Fruit fly (Drosophila melanogaster) whole organism, prepupa: ENCODE data around the gene CG6937.
A peak's percentile ranks its signal among the peaks of the same experiment; 100 is the strongest.

ENCODE experiments used
- Blimp-1 ChIP-seq: fragments of 200-800 bp; sonication (Bioruptor generic); optimal IDR thresholded peaks from 3 replicates; lab custom pipeline; 2017; ENCODE audit warnings: missing biosample characterization, missing genetic modification characterization, mild to moderate bottlenecking, moderate library complexity, missing genetic modification reagents
- CG11294 ChIP-seq: fragments of 200-800 bp; sonication (Bioruptor generic); IDR thresholded peaks from 2 replicates; pipeline ENCODE4 v1.3.6; 2022; ENCODE audit warnings: missing biosample characterization, missing genetic modification characterization
- CG15336 ChIP-seq: fragments of 200-800 bp; sonication (Bioruptor generic); IDR thresholded peaks from 2 replicates; pipeline ENCODE4 v1.3.6; 2022; ENCODE audit warnings: missing biosample characterization, missing genetic modification characterization
- CG34406 ChIP-seq: fragments of 200-800 bp; sonication (Bioruptor generic); optimal IDR thresholded peaks from 3 replicates; lab custom pipeline; 2016; ENCODE audit warnings: missing biosample characterization, missing genetic modification characterization
- CG6163 ChIP-seq: fragments of 200-800 bp; sonication (Bioruptor generic); IDR thresholded peaks from 3 replicates; pipeline ENCODE4 v1.3.6; 2022; ENCODE audit warnings: missing biosample characterization, missing genetic modification characterization
- CG9139 ChIP-seq: fragments of 200-800 bp; sonication (Bioruptor generic); optimal IDR thresholded peaks from 3 replicates; lab custom pipeline; 2017; ENCODE audit warnings: missing biosample characterization, mild to moderate bottlenecking, missing genetic modification characterization
- Met ChIP-seq: fragments of 200-800 bp; sonication (Bioruptor generic); optimal IDR thresholded peaks from 3 replicates; lab custom pipeline; 2016; ENCODE audit warnings: missing biosample characterization, missing genetic modification characterization
- OdsH ChIP-seq: fragments of 200-800 bp; sonication (Bioruptor generic); optimal IDR thresholded peaks from 3 replicates; lab custom pipeline; 2016; ENCODE audit warnings: missing biosample characterization, missing genetic modification characterization
- Sox102F ChIP-seq: fragments of 200-800 bp; sonication (Bioruptor generic); optimal IDR thresholded peaks from 2 replicates; lab custom pipeline; 2016; ENCODE audit warnings: missing biosample characterization, mild to moderate bottlenecking, missing genetic modification characterization
- cyc ChIP-seq: fragments of 200-800 bp; sonication (Bioruptor generic); optimal IDR thresholded peaks from 3 replicates; lab custom pipeline; 2016; ENCODE audit warnings: missing biosample characterization, missing genetic modification characterization
- dsx ChIP-seq: fragments of 200-800 bp; optimal IDR thresholded peaks from 3 replicates; lab custom pipeline; 2019; ENCODE audit warnings: missing biosample characterization, mild to moderate bottlenecking, missing genetic modification characterization, moderate library complexity; ENCODE audit not compliant: poor library complexity, severe bottlenecking
- fd59A ChIP-seq: fragments of 200-800 bp; sonication (Bioruptor generic); optimal IDR thresholded peaks from 2 replicates; lab custom pipeline; 2017; ENCODE audit warnings: missing biosample characterization, mild to moderate bottlenecking, missing genetic modification characterization, missing genetic modification reagents
- lz ChIP-seq: fragments of 200-800 bp; sonication (Bioruptor generic); optimal IDR thresholded peaks from 3 replicates; lab custom pipeline; 2016; ENCODE audit warnings: missing biosample characterization, missing genetic modification characterization
- salr ChIP-seq, 2 experiments: fragments of 200-800 bp; sonication (Bioruptor generic); optimal IDR thresholded peaks; 3 replicates each; lab custom pipeline; 2016 to 2018; ENCODE audit warnings: missing biosample characterization in 2 of 2, missing genetic modification characterization in 2 of 2, mild to moderate bottlenecking in 1 of 2

- no peak for TF ChIP-seq Blimp-1 (GFP tag; lab: Kevin White, UChicago)
- no peak for TF ChIP-seq CG9139 (GFP tag; lab: Kevin White, UChicago)
- peak; percentile 63 for TF ChIP-seq CG15336
- peak; percentile 37 for TF ChIP-seq OdsH (GFP tag; lab: Kevin White, UChicago)
- no peak for TF ChIP-seq fd59A (GFP tag; lab: Kevin White, UChicago)
- peak in 1 of 2 experiments; percentile 63 for TF ChIP-seq salr (GFP tag; optimal IDR thresholded peaks at IDR 0.05; lab: Kevin White, UChicago)
- TF ChIP-seq cyc = no peak
- no peak for TF ChIP-seq dsx
- no peak for TF ChIP-seq CG34406 (GFP tag; lab: Kevin White, UChicago)
- TF ChIP-seq lz (GFP tag; lab: Kevin White, UChicago) = no peak
- TF ChIP-seq Sox102F = no peak
- no peak for TF ChIP-seq Met
- no peak for TF ChIP-seq CG6163 (GFP tag; lab: Robert Waterston, UW)
- no peak for TF ChIP-seq CG11294
These were observed 9.7 kb downstream of the CG6937 start for dm6 chr3R:22594257-22594656.
